Fruit fly (Drosophila melanogaster): Measurements from ENCODE around the gene CG14835.
A peak's percentile ranks its signal among the peaks of the same experiment; 100 is the strongest.

CG14835 gene

DNA sequence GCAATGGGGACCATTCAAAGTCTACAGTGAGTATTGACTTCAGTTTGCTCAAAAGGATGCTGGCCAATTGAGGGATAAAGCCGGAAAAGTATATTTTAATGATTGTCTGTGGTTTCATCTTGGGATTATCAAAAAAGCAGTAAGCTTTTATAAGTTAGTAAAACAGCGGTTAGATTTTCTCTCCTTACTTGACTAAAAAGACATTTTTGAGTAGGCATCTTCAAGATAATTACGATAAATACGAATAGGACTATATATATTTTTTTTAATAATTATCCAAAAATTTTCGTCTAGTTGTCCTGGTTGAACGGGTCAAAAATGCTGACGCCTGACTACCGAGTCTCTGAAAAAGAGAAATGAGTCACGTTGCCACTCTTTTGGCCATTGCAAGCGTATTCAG, 13.3 kb upstream of the CG14835 start, which contains the start of gene CG33278:
Gene CG33278, plus strand, starts transcription at position 301 of the 400 bp plus-strand sequence.
- TF ChIP-seq Hr96 (GFP tag; optimal IDR thresholded peaks at IDR 0.05) (no peak), kay (GFP tag; ENCODE audit: borderline replicate concordance) (no peak), toe (GFP tag; optimal IDR thresholded peaks at IDR 0.05) (no peak), CG12768 (GFP tag; optimal IDR thresholded peaks at IDR 0.05) (no peak), tj (GFP tag; optimal IDR thresholded peaks at IDR 0.05) (no peak), ovo (GFP tag; optimal IDR thresholded peaks at IDR 0.05) (no peak), CG5204 (GFP tag; optimal IDR thresholded peaks at IDR 0.05) (no peak), Mnt (GFP tag; optimal IDR thresholded peaks at IDR 0.05) (no peak), cic (GFP tag; optimal IDR thresholded peaks at IDR 0.05) (no peak), pad (GFP tag; optimal IDR thresholded peaks at IDR 0.05) (no peak), CG7045 (GFP tag; optimal IDR thresholded peaks at IDR 0.05) (no peak), Clk (GFP tag; optimal IDR thresholded peaks at IDR 0.05) (no peak), CG1620 (GFP tag; optimal IDR thresholded peaks at IDR 0.05) (no peak), bab1 (GFP tag; optimal IDR thresholded peaks at IDR 0.05) (no peak), CG11617 (GFP tag; optimal IDR thresholded peaks at IDR 0.05) (no peak), cnc (optimal IDR thresholded peaks at IDR 0.05) (no peak), CG33017 (tag; optimal IDR thresholded peaks at IDR 0.05) (no peak), CG14711 (tag; optimal IDR thresholded peaks at IDR 0.05) (no peak), Crg-1 (GFP tag; optimal IDR thresholded peaks at IDR 0.05) (no peak), CG7101 (tag; optimal IDR thresholded peaks at IDR 0.05) (no peak)

dm6 chr3L:7449097-7449496, 11.8 kb upstream of the CG14835 start:
- no peak for TF ChIP-seq CG14711 (tag; optimal IDR thresholded peaks at IDR 0.05)
- TF ChIP-seq Crg-1 (GFP tag; optimal IDR thresholded peaks at IDR 0.05) = no peak
- TF ChIP-seq CG12768 (GFP tag; optimal IDR thresholded peaks at IDR 0.05) = no peak

dm6 chr3L:7440633-7441032, 3.4 kb upstream of the CG14835 start, which contains the start of gene sphinx2:
sphinx2 (minus strand) TSS chr3L:7440733.
- no peak for TF ChIP-seq CG12768 (GFP tag; optimal IDR thresholded peaks at IDR 0.05)
- no peak for TF ChIP-seq ovo (GFP tag; optimal IDR thresholded peaks at IDR 0.05)
- TF ChIP-seq Clk (GFP tag; optimal IDR thresholded peaks at IDR 0.05) = no peak
- no peak for TF ChIP-seq CG33017 (tag; optimal IDR thresholded peaks at IDR 0.05)
- TF ChIP-seq Crg-1 (GFP tag; optimal IDR thresholded peaks at IDR 0.05) = no peak
- TF ChIP-seq cic (GFP tag; optimal IDR thresholded peaks at IDR 0.05) = no peak
- TF ChIP-seq bab1 (GFP tag; optimal IDR thresholded peaks at IDR 0.05) = no peak
- no peak for TF ChIP-seq CG14711 (tag; optimal IDR thresholded peaks at IDR 0.05)
- TF ChIP-seq CG7045 (GFP tag; optimal IDR thresholded peaks at IDR 0.05) = no peak
- no peak for TF ChIP-seq Mnt (GFP tag; optimal IDR thresholded peaks at IDR 0.05)
- no peak for TF ChIP-seq pad (GFP tag; optimal IDR thresholded peaks at IDR 0.05)
- no peak for TF ChIP-seq tj (GFP tag; optimal IDR thresholded peaks at IDR 0.05)
- TF ChIP-seq cnc (optimal IDR thresholded peaks at IDR 0.05) = no peak
- TF ChIP-seq CG5204 (GFP tag; optimal IDR thresholded peaks at IDR 0.05) = no peak
- no peak for TF ChIP-seq CG1620 (GFP tag; optimal IDR thresholded peaks at IDR 0.05)

- TF ChIP-seq CG1620 (GFP tag; optimal IDR thresholded peaks at IDR 0.05) (no peak), bab1 (GFP tag; optimal IDR thresholded peaks at IDR 0.05) (no peak), CG7045 (GFP tag; optimal IDR thresholded peaks at IDR 0.05) (no peak), CG7101 (tag; optimal IDR thresholded peaks at IDR 0.05) (no peak), Crg-1 (GFP tag; optimal IDR thresholded peaks at IDR 0.05) (no peak)
These were observed 2.0 kb upstream of the CG14835 start, which contains the start of gene sphinx1 for dm6 chr3L:7439305-7439704. sphinx1 (minus strand) TSS chr3L:7439405.

- TF ChIP-seq tj (GFP tag; optimal IDR thresholded peaks at IDR 0.05) (peak; percentile 75), kay (GFP tag; ENCODE audit: borderline replicate concordance) (peak; percentile 100), CG7101 (tag; optimal IDR thresholded peaks at IDR 0.05) (peak; percentile 41), ovo (GFP tag; optimal IDR thresholded peaks at IDR 0.05) (no peak), CG11617 (GFP tag; optimal IDR thresholded peaks at IDR 0.05) (peak; percentile 34), Hr96 (GFP tag; optimal IDR thresholded peaks at IDR 0.05) (peak; percentile 48), CG12768 (GFP tag; optimal IDR thresholded peaks at IDR 0.05) (peak; percentile 4), CG14711 (tag; optimal IDR thresholded peaks at IDR 0.05) (peak; percentile 19), cic (GFP tag; optimal IDR thresholded peaks at IDR 0.05) (peak; percentile 65), CG7045 (GFP tag; optimal IDR thresholded peaks at IDR 0.05) (no peak), CG5204 (GFP tag; optimal IDR thresholded peaks at IDR 0.05) (no peak), Mnt (GFP tag; optimal IDR thresholded peaks at IDR 0.05) (peak; percentile 46), toe (GFP tag; optimal IDR thresholded peaks at IDR 0.05) (peak; percentile 17), Crg-1 (GFP tag; optimal IDR thresholded peaks at IDR 0.05) (no peak), CG1620 (GFP tag; optimal IDR thresholded peaks at IDR 0.05) (no peak), cnc (optimal IDR thresholded peaks at IDR 0.05) (no peak), Clk (GFP tag; optimal IDR thresholded peaks at IDR 0.05) (peak; percentile 11), CG33017 (tag; optimal IDR thresholded peaks at IDR 0.05) (no peak), pad (GFP tag; optimal IDR thresholded peaks at IDR 0.05) (peak; percentile 29), bab1 (GFP tag; optimal IDR thresholded peaks at IDR 0.05) (peak; percentile 46)
These were observed 2.3 kb downstream of the CG14835 start, which contains the start of gene Rac2 for dm6 chr3L:7434715-7435653. Rac2 (minus strand) TSS chr3L:7435190.

- no peak for TF ChIP-seq bab1 (GFP tag; optimal IDR thresholded peaks at IDR 0.05)
- TF ChIP-seq Mnt (GFP tag; optimal IDR thresholded peaks at IDR 0.05) = no peak
- TF ChIP-seq tj (GFP tag; optimal IDR thresholded peaks at IDR 0.05) = no peak
- TF ChIP-seq Clk (GFP tag; optimal IDR thresholded peaks at IDR 0.05) = no peak
- TF ChIP-seq CG5204 (GFP tag; optimal IDR thresholded peaks at IDR 0.05) = no peak
- no peak for TF ChIP-seq CG1620 (GFP tag; optimal IDR thresholded peaks at IDR 0.05)
- no peak for TF ChIP-seq CG12768 (GFP tag; optimal IDR thresholded peaks at IDR 0.05)
These were observed 3.1 kb downstream of the CG14835 start for dm6 chr3L:7434198-7434597.

All from whole organism, adult.